Fruit fly (Drosophila melanogaster): ENCODE measurements around the gene ear.

The ear gene

dm6 chr3R:15292241-15293004 is 28.1 kb upstream of the ear start (continued):
- TF ChIP-seq org-1 (GFP tag; optimal IDR thresholded peaks at IDR 0.05): no peak
- TF ChIP-seq lbe (GFP tag; optimal IDR thresholded peaks at IDR 0.05): no peak
- TF ChIP-seq CG3407 (GFP tag; optimal IDR thresholded peaks at IDR 0.05): no peak
- no peak for TF ChIP-seq Sry-δ (GFP tag; optimal IDR thresholded peaks at IDR 0.05)
- TF ChIP-seq stwl (tag; optimal IDR thresholded peaks at IDR 0.05): no peak
- TF ChIP-seq CG18262 (tag; optimal IDR thresholded peaks at IDR 0.05): no peak
- TF ChIP-seq CHES-1-like (GFP tag; optimal IDR thresholded peaks at IDR 0.05): no peak
- TF ChIP-seq CG8281 (tag; optimal IDR thresholded peaks at IDR 0.05): peak; percentile 41
- TF ChIP-seq Adf1 (GFP tag; IDR thresholded peaks at IDR 0.05): no peak
- no peak for TF ChIP-seq Doc2 (GFP tag; IDR thresholded peaks at IDR 0.05)
- TF ChIP-seq CG1603 (tag; optimal IDR thresholded peaks at IDR 0.05): peak; percentile 35
- TF ChIP-seq CG1024 (GFP tag; IDR thresholded peaks at IDR 0.05): no peak
- no peak for TF ChIP-seq CG14710 (tag; optimal IDR thresholded peaks at IDR 0.05)
- TF ChIP-seq sim (GFP tag; IDR thresholded peaks at IDR 0.05): no peak
- TF ChIP-seq bab2 (GFP tag; optimal IDR thresholded peaks at IDR 0.05): no peak
- TF ChIP-seq NFAT (GFP tag; IDR thresholded peaks at IDR 0.05): no peak
- TF ChIP-seq CG6272 (GFP tag; IDR thresholded peaks at IDR 0.05): no peak
- TF ChIP-seq kay (GFP tag; optimal IDR thresholded peaks at IDR 0.05): no peak
- TF ChIP-seq CG4854 (GFP tag; optimal IDR thresholded peaks at IDR 0.05): no peak
- TF ChIP-seq btn (GFP tag; optimal IDR thresholded peaks at IDR 0.05): no peak
- TF ChIP-seq CG15696 (tag; optimal IDR thresholded peaks at IDR 0.05): peak; percentile 7
- TF ChIP-seq mam (GFP tag; optimal IDR thresholded peaks at IDR 0.05): no peak
- TF ChIP-seq dysf (GFP tag; IDR thresholded peaks at IDR 0.05): no peak
- TF ChIP-seq ato (GFP tag; IDR thresholded peaks at IDR 0.05; ENCODE audit: partially characterized antibody): no peak
- no peak for TF ChIP-seq CG7963 (GFP tag; IDR thresholded peaks at IDR 0.05; ENCODE audit: partially characterized antibody)
- TF ChIP-seq NC2α (GFP tag; optimal IDR thresholded peaks at IDR 0.05): no peak
- no peak for TF ChIP-seq nau (GFP tag; optimal IDR thresholded peaks at IDR 0.05)
- TF ChIP-seq HmgD (GFP tag; optimal IDR thresholded peaks at IDR 0.05): no peak
- TF ChIP-seq CG6813 (GFP tag; optimal IDR thresholded peaks at IDR 0.05): no peak
- TF ChIP-seq Rx (GFP tag; IDR thresholded peaks at IDR 0.05): no peak
- no peak for TF ChIP-seq ssp (GFP tag; IDR thresholded peaks at IDR 0.05)
- TF ChIP-seq CG3065 (GFP tag; optimal IDR thresholded peaks at IDR 0.05): no peak
- peak; percentile 2 for TF ChIP-seq CG9876 (GFP tag; optimal IDR thresholded peaks at IDR 0.05)
- TF ChIP-seq CG31365 (tag; optimal IDR thresholded peaks at IDR 0.05): no peak
- peak; percentile 25 for TF ChIP-seq Fer3 (tag; optimal IDR thresholded peaks at IDR 0.05)
- TF ChIP-seq CG15479 (GFP tag; optimal IDR thresholded peaks at IDR 0.05): no peak
- TF ChIP-seq caup (GFP tag; optimal IDR thresholded peaks at IDR 0.05; ENCODE audit: severe bottlenecking): no peak
- no peak for TF ChIP-seq CG34422 (GFP tag; IDR thresholded peaks at IDR 0.05)
- no peak for TF ChIP-seq fu2 (GFP tag; optimal IDR thresholded peaks at IDR 0.05)
- no peak for TF ChIP-seq CG14667 (GFP tag; IDR thresholded peaks at IDR 0.05)
- no peak for TF ChIP-seq CG11696 (GFP tag; IDR thresholded peaks at IDR 0.05)
- peak; percentile 52 for TF ChIP-seq ftz-f1 (GFP tag; optimal IDR thresholded peaks at IDR 0.05)
- no peak for TF ChIP-seq H2.0 (GFP tag; IDR thresholded peaks at IDR 0.05)
- no peak for TF ChIP-seq HLH4C (GFP tag; IDR thresholded peaks at IDR 0.05; ENCODE audit: partially characterized antibody)
- no peak for TF ChIP-seq pb (GFP tag; optimal IDR thresholded peaks at IDR 0.05)
- peak; percentile 45 for TF ChIP-seq lab (GFP tag; optimal IDR thresholded peaks at IDR 0.05)
- TF ChIP-seq corto (GFP tag; optimal IDR thresholded peaks at IDR 0.05): no peak
- no peak for TF ChIP-seq bigmax (GFP tag; optimal IDR thresholded peaks at IDR 0.05)
- TF ChIP-seq jumu (GFP tag; optimal IDR thresholded peaks at IDR 0.05): no peak
- peak; percentile 35 for TF ChIP-seq CoRest (tag; optimal IDR thresholded peaks at IDR 0.05)
